Worm (Caenorhabditis elegans) whole organism, L4/young adult: ENCODE data around the gene F38H4.6.
A peak's percentile ranks its signal among the peaks of the same experiment; 100 is the strongest.

Source experiments
- W03F9.2 ChIP-seq: fragments of 150-350 bp; optimal IDR thresholded peaks from 2 replicates; lab custom pipeline; 2014; ENCODE audit warnings: missing biosample characterization, missing genetic modification characterization
- dao-5 ChIP-seq: sonication (generic microtip); optimal IDR thresholded peaks from 2 replicates; lab custom pipeline; 2016; ENCODE audit warnings: missing genotype, missing genetic modification characterization, moderate library complexity, missing compliant biosample characterization
- him-1 ChIP-seq: sonication (generic microtip); optimal IDR thresholded peaks from 2 replicates; lab custom pipeline; 2016; ENCODE audit warnings: missing genotype, missing genetic modification reagents, missing genetic modification characterization, missing compliant biosample characterization

F38H4.6 gene

DNA sequence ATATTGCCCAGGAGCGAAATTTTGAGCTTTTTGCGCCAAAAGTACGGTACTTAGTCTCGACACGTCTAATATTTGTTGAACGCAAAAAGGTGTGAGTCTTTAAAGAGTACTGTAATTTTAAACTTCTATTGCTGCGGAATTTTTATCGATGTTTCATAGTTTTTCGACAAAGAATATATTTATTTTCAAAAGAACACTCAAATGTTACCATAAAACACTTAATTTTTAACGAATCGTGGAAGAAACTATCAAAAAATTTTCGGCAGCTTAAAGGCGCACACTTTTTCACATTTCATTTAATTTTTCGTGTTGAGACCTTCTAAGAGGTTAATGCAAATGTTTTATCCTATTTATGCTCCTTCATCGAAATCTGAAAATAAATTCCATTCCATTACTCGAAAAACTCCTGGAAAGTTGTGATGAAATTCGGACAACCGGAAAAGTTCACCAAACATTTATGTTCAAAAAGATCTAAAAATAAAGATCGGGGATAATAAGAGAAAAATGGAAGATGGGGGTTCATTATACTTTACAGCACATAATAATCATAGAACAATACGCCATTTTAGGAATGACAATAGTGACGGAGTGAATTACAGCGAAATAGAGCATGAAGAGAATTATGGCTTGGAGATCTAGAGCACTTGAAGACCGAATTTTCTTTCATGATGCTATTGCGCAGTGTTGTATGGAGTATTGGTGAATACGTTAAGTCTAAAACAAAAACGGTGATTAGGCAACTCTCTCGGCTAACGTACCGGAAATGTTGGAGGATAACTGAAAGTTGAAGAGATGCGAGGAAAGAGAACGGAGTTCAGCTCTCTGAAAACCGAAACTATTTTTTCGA, 27.4 kb downstream of the F38H4.6 start:
- TF ChIP-seq W03F9.2 (tag; lab: Kevin White, UChicago) = no peak
- no peak for TF ChIP-seq him-1 (tag; lab: Kevin White, UChicago)
- no peak for TF ChIP-seq dao-5 (tag; lab: Kevin White, UChicago)

DNA sequence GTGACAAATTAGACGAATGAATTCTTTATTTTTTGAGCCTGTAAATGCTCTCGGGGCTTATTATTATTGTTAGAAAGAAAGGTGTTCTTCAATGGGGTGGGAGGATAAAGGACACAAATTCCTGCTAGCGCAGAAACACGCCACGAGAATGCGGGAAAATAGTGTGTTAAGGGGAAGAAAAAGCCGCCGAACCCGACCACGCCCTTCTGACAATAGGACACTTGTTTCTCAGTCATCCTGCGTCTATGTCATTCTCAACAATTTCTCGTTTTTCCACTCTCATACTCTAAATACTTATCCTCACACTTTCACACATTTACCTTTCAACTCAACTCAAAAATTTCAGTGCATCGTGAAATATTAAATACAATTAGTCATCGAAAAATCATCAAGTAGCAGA, 33.8 kb downstream of the F38H4.6 start, which contains the start of gene M117.1:
Gene M117.1 (plus strand): TSS at position 347 of the 400 bp plus-strand sequence.
- TF ChIP-seq him-1 (tag; lab: Kevin White, UChicago) (no peak), W03F9.2 (tag; lab: Kevin White, UChicago) (no peak)

DNA sequence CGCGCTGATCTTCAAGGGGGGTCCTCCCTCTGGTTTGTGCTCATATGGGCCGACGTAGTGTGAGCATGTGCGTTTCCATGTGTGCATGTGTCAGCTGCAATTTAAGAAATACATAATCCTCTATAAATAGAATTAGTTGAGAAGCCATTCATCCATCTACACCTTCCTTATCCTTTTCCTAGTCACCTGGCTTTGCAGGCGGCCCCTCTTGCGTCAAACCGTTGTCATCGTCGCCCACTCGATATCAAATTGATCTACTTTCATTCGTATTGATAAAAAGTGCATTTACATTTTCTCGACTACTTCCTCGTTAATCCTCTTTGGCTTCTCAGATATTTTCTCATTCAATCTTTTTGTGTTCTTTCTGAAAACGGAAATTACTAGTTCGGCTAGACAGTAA, 35.7 kb downstream of the F38H4.6 start:
- TF ChIP-seq W03F9.2 (tag; lab: Kevin White, UChicago) = no peak
- TF ChIP-seq him-1 (tag; lab: Kevin White, UChicago) = no peak

DNA sequence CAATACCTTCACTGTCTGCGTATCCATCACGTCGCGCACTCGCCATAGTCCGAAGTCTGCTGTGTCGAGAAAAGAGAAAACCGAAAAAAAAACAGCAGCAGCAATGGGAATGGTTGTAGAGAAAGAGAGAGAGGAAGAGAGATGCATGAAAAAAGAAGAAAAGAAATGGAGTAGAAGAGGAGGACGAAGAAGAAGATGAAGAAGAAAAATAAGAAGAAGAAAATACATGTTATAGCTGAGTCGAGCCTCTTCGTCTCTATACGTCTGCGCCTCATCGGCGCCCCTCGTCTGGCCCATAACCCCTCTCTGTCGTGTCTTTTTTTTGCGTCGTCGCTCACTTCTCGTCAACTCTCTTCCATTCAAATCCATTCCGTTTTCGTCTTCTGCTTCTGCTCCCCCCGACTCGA, 38.0 kb downstream of the F38H4.6 start:
- no peak for TF ChIP-seq dao-5 (tag; lab: Kevin White, UChicago)
- no peak for TF ChIP-seq W03F9.2 (tag; lab: Kevin White, UChicago)
- TF ChIP-seq him-1 (tag; lab: Kevin White, UChicago) = peak; percentile 78

DNA sequence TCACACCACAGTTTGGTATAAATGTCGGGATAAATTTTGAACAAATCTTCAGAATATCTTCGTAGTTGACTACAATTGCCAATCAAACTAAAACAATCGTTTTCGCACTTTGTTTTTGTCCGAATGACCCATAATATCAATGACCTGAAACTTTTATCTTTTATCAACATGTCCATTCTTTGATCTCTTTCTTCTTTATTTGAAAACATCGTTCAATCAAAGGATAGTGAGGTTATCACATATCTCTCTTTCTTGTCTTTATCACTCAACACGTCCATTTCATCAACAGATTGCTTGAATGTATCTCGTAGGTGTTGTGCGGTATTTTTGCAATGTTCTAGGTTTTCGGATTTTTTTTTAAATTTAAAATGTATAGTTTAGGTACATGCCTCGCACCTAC, 38.6 kb downstream of the F38H4.6 start:
- TF ChIP-seq W03F9.2 (tag; lab: Kevin White, UChicago) (no peak), dao-5 (tag; lab: Kevin White, UChicago) (no peak), him-1 (tag; lab: Kevin White, UChicago) (no peak)

DNA sequence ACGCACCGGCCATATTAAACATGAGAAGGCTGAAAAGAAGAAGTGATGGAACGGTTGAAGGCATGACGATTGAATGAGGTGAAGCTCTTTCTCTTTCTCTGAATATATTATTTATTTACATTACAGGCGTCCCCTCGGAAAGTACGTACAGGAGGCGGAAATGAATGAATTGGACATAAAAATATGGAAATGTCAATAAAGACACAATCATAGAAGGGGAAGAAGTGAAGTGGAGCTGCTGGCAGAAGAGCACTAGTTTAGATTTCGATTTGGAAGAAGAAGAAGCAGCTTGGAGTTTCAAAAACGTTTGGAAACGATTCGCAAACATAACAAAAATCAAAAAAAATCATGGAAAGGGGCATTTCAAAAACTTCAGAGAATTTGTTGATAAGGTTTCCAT, 43.6 kb downstream of the F38H4.6 start, which contains the start of gene H01G02.1:
Gene H01G02.1 (minus strand): TSS at position 101 of the 400 bp plus-strand sequence.
- no peak for TF ChIP-seq dao-5 (tag; lab: Kevin White, UChicago)
- TF ChIP-seq W03F9.2 (tag; lab: Kevin White, UChicago) = no peak
- TF ChIP-seq him-1 (tag; lab: Kevin White, UChicago) = no peak

DNA sequence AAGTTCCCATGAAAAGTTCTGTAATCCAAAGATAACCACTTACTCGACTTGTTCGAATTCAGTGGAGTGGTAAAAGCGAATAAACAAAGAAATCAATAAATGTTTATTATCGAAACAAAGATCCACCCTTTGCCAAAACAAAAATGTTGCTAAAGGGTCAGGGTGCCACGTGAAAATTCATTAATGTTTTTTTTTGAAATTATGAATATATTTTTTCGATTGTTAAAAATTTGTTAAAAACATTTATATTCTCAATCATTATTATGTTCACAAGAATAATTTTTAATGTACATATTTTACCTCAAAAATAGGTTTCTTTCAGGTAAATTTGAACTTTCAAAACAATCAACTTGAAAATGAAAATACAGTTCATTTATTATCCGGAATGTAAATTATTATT, 44.6 kb downstream of the F38H4.6 start, which contains the start of gene H01G02.4:
Gene H01G02.4 (minus strand): TSS at position 101 of the 400 bp plus-strand sequence.
- TF ChIP-seq him-1 (tag; lab: Kevin White, UChicago) = no peak
- no peak for TF ChIP-seq W03F9.2 (tag; lab: Kevin White, UChicago)
- TF ChIP-seq dao-5 (tag; lab: Kevin White, UChicago) = no peak

DNA sequence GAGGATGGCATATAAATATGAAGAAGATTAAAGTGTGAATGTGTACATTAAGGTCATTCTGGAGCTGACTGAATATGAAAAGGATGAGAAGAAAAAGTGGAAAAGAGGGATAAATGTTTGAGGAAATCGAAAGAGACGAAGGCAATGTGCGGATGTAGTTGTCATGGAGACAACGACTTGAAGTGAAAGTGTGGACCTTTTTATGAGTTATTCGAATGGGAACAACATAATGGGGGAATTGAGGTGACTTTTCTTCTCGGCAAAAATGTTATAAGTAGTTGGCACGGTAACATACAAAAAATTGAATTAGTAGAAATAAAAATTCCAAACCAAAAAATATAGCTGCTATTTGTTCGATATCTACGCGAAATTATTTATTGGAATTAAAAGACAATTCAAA, 46.6 kb downstream of the F38H4.6 start, which contains the start of gene dyf-18:
Gene dyf-18 (minus strand): TSS at position 101 of the 400 bp plus-strand sequence.
- no peak for TF ChIP-seq W03F9.2 (tag; lab: Kevin White, UChicago)
- TF ChIP-seq him-1 (tag; lab: Kevin White, UChicago) = no peak
- TF ChIP-seq dao-5 (tag; lab: Kevin White, UChicago) = no peak

DNA sequence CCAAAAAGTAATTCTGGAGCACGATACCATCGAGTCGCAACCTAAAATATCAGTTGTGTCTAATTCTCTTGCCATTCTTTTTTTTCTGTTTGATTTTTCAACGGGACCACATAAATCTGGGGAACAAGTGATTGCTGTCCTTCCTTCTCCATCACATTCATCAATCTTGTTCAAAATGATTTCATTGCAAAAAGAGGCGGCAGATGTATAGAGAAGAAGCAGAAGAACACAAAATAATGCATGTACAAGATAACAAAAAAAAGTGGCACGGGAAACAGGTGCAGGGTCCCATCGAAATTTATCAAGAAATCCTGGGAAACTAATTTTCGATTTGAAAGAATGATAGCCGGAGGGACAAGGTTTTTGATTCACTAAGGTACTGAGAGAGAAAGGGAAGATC, 48.4 kb downstream of the F38H4.6 start:
- TF ChIP-seq dao-5 (tag; lab: Kevin White, UChicago) (no peak), him-1 (tag; lab: Kevin White, UChicago) (no peak), W03F9.2 (tag; lab: Kevin White, UChicago) (no peak)
